Fruit fly (Drosophila melanogaster) whole organism, embryonic: ENCODE results near the gene CG10470.

Source experiments
- ATbp ChIP-seq: fragments of 200-800 bp; sonication (Bioruptor generic); optimal IDR thresholded peaks from 2 replicates; lab custom pipeline; 2017; ENCODE audit warnings: missing biosample characterization, mild to moderate bottlenecking, missing genetic modification characterization, missing genetic modification reagents
- CG11247 ChIP-seq: fragments of 200-800 bp; sonication (Bioruptor generic); IDR thresholded peaks from 2 replicates; pipeline ENCODE4 v1.3.6; 2022; ENCODE audit warnings: missing biosample characterization, missing genetic modification characterization
- CG5953 ChIP-seq: fragments of 200-800 bp; sonication (Bioruptor generic); IDR thresholded peaks from 2 replicates; pipeline ENCODE4 v1.3.6; 2022; ENCODE audit warnings: missing biosample characterization, missing genetic modification characterization
- CG7271 ChIP-seq: fragments of 200-800 bp; sonication (Bioruptor generic); optimal IDR thresholded peaks from 2 replicates; lab custom pipeline; 2018; ENCODE audit warnings: missing biosample characterization, mild to moderate bottlenecking, missing genetic modification characterization, moderate library complexity
- CG7987 ChIP-seq: fragments of 200-800 bp; sonication (Bioruptor generic); optimal IDR thresholded peaks from 2 replicates; lab custom pipeline; 2018; ENCODE audit warnings: missing biosample characterization, mild to moderate bottlenecking, missing genetic modification characterization, moderate library complexity
- D19A ChIP-seq: fragments of 200-800 bp; optimal IDR thresholded peaks from 3 replicates; lab custom pipeline; 2019; ENCODE audit warnings: missing biosample characterization, mild to moderate bottlenecking, missing genetic modification characterization, moderate library complexity
- Lhr ChIP-seq: fragments of 200-800 bp; sonication (Bioruptor generic); optimal IDR thresholded peaks from 3 replicates; lab custom pipeline; 2017; ENCODE audit warnings: mild to moderate bottlenecking, missing biosample characterization, missing genetic modification reagents, missing genetic modification characterization
- crc ChIP-seq: fragments of 200-800 bp; sonication (Bioruptor generic); optimal IDR thresholded peaks from 2 replicates; lab custom pipeline; 2016; ENCODE audit warnings: missing biosample characterization, missing genetic modification characterization
- dati ChIP-seq: fragments of 200-800 bp; sonication (Bioruptor generic); IDR thresholded peaks from 2 replicates; pipeline ENCODE4 v1.3.6; 2022; ENCODE audit warnings: missing biosample characterization, missing genetic modification characterization
- ftz-f1 ChIP-seq: fragments of 200-800 bp; sonication (Bioruptor generic); optimal IDR thresholded peaks from 2 replicates; lab custom pipeline; 2016; ENCODE audit warnings: missing biosample characterization, missing genetic modification characterization
- h ChIP-seq: fragments of >200 bp; optimal IDR thresholded peaks from 2 replicates; lab custom pipeline; 2017
- lilli ChIP-seq: fragments of 200-800 bp; sonication (Bioruptor generic); optimal IDR thresholded peaks from 3 replicates; lab custom pipeline; 2016; ENCODE audit warnings: missing biosample characterization, missing genetic modification characterization

- no peak for TF ChIP-seq h (lab: Kevin White, UChicago)
- TF ChIP-seq CG5953 (GFP tag; lab: Robert Waterston, UW): no peak
- TF ChIP-seq lilli (GFP tag; lab: Kevin White, UChicago): peak; percentile 44
- TF ChIP-seq Lhr (GFP tag; lab: Kevin White, UChicago): no peak
- TF ChIP-seq D19A (tag; lab: Kevin White, UChicago): no peak
- TF ChIP-seq CG7271: no peak
- TF ChIP-seq CG7987 (GFP tag; lab: Kevin White, UChicago): no peak
- TF ChIP-seq ATbp (GFP tag; lab: Kevin White, UChicago): no peak
- TF ChIP-seq ftz-f1 (GFP tag; lab: Kevin White, UChicago): no peak
- TF ChIP-seq CG11247: no peak
- no peak for TF ChIP-seq dati (GFP tag; lab: Robert Waterston, UW)
- TF ChIP-seq crc (GFP tag; lab: Kevin White, UChicago): no peak
These were observed 29.7 kb upstream of the CG10470 start for dm6 chr2L:19019160-19019592.
